Fruit fly (Drosophila melanogaster) whole organism, embryonic: Measurements from ENCODE around the gene CG13060.

ENCODE experiments used
- Abd-B ChIP-seq: fragments of 200-800 bp; sonication (Bioruptor generic); optimal IDR thresholded peaks from 2 replicates; lab custom pipeline; 2018; ENCODE audit warnings: missing biosample characterization, mild to moderate bottlenecking, missing genetic modification characterization, moderate library complexity
- C15 ChIP-seq: fragments of 200-800 bp; sonication (Bioruptor generic); IDR thresholded peaks from 3 replicates; pipeline ENCODE4 v1.3.6; 2022; ENCODE audit warnings: missing biosample characterization, missing genetic modification characterization
- CG10209 ChIP-seq: fragments of 200-800 bp; sonication (Bioruptor generic); optimal IDR thresholded peaks from 3 replicates; lab custom pipeline; 2017; ENCODE audit warnings: missing biosample characterization, mild to moderate bottlenecking, missing genetic modification characterization, missing genetic modification reagents
- CG13287 ChIP-seq: fragments of 200-800 bp; sonication (Bioruptor generic); IDR thresholded peaks from 2 replicates; pipeline ENCODE4 v1.3.6; 2022; ENCODE audit warnings: missing biosample characterization, missing genetic modification characterization; ENCODE audit not compliant: partially characterized antibody
- CG13424 ChIP-seq: fragments of 200-800 bp; sonication (Bioruptor generic); optimal IDR thresholded peaks from 2 replicates; lab custom pipeline; 2019; ENCODE audit warnings: missing biosample characterization, mild to moderate bottlenecking, missing genetic modification characterization, moderate library complexity
- CG17612 ChIP-seq: fragments of 200-800 bp; sonication (Bioruptor generic); IDR thresholded peaks from 2 replicates; pipeline ENCODE4 v1.3.6; 2022; ENCODE audit warnings: missing biosample characterization, missing genetic modification characterization
- CG18011 ChIP-seq: fragments of 200-800 bp; sonication (Bioruptor generic); optimal IDR thresholded peaks from 2 replicates; lab custom pipeline; 2017; ENCODE audit warnings: missing biosample characterization, missing genetic modification characterization, mild to moderate bottlenecking, moderate library complexity, missing genotype
- CG32767 ChIP-seq: fragments of 200-800 bp; sonication (Bioruptor generic); IDR thresholded peaks from 2 replicates; pipeline ENCODE4 v1.3.6; 2022; ENCODE audit warnings: missing biosample characterization, missing genetic modification characterization
- CG32772 ChIP-seq: fragments of 200-800 bp; sonication (Bioruptor generic); IDR thresholded peaks from 2 replicates; pipeline ENCODE4 v1.3.6; 2022; ENCODE audit warnings: missing biosample characterization, missing genetic modification characterization
- CG42726 ChIP-seq: fragments of 200-800 bp; sonication (Bioruptor generic); IDR thresholded peaks from 2 replicates; pipeline ENCODE4 v1.3.6; 2022; ENCODE audit warnings: missing biosample characterization, missing genetic modification characterization; ENCODE audit not compliant: partially characterized antibody
- CG4617 ChIP-seq: fragments of 200-800 bp; sonication (Bioruptor generic); optimal IDR thresholded peaks from 3 replicates; lab custom pipeline; 2016; ENCODE audit warnings: missing biosample characterization, missing genetic modification characterization, borderline replicate concordance
- CG4730 ChIP-seq: fragments of 200-800 bp; sonication (Bioruptor generic); IDR thresholded peaks from 2 replicates; pipeline ENCODE4 v1.3.6; 2022; ENCODE audit warnings: missing biosample characterization, missing genetic modification characterization
- CG7357 ChIP-seq: fragments of 200-800 bp; sonication (Bioruptor generic); IDR thresholded peaks from 3 replicates; pipeline ENCODE4 v1.3.6; 2022; ENCODE audit warnings: missing biosample characterization, missing genetic modification characterization
- CG9437 ChIP-seq: fragments of 200-800 bp; sonication (Bioruptor generic); optimal IDR thresholded peaks from 2 replicates; lab custom pipeline; 2018; ENCODE audit warnings: missing biosample characterization, mild to moderate bottlenecking, missing genetic modification characterization
- CrebB ChIP-seq: fragments of 200-800 bp; sonication (Bioruptor generic); optimal IDR thresholded peaks from 3 replicates; lab custom pipeline; 2018; ENCODE audit warnings: missing biosample characterization, mild to moderate bottlenecking, missing genetic modification characterization
- D19B ChIP-seq: fragments of 200-800 bp; sonication (Bioruptor generic); optimal IDR thresholded peaks from 2 replicates; lab custom pipeline; 2017; ENCODE audit warnings: missing biosample characterization, mild to moderate bottlenecking, missing genetic modification characterization
- Dad ChIP-seq: fragments of 200-800 bp; sonication (Bioruptor generic); optimal IDR thresholded peaks from 3 replicates; lab custom pipeline; 2016; ENCODE audit warnings: missing biosample characterization, missing genetic modification characterization
- Doc2 ChIP-seq: fragments of 200-800 bp; sonication (Bioruptor generic); IDR thresholded peaks from 2 replicates; pipeline ENCODE4 v1.3.6; 2022; ENCODE audit warnings: missing biosample characterization, missing genetic modification characterization
- Kr ChIP-seq: fragments of 200-800 bp; sonication (Bioruptor generic); optimal IDR thresholded peaks from 2 replicates; lab custom pipeline; 2017; ENCODE audit warnings: missing biosample characterization, mild to moderate bottlenecking, missing genetic modification characterization
- NC2β ChIP-seq: fragments of 200-800 bp; sonication (Bioruptor generic); optimal IDR thresholded peaks from 2 replicates; lab custom pipeline; 2016; ENCODE audit warnings: missing biosample characterization, missing genetic modification characterization
- Opbp ChIP-seq: fragments of 200-800 bp; sonication (Bioruptor generic); IDR thresholded peaks from 3 replicates; pipeline ENCODE4 v1.3.6; 2022; ENCODE audit warnings: missing biosample characterization, missing genetic modification characterization; ENCODE audit not compliant: partially characterized antibody
- Trl ChIP-seq, 3 experiments: fragments of >200 bp in 2 of 3; fragments of 200-800 bp in 1 of 3; sonication (Bioruptor generic) in 1 of 3; optimal IDR thresholded peaks; 2 replicates in 1 of 3; 3 replicates in 2 of 3; lab custom pipeline; 2016 to 2017; ENCODE audit warnings: missing biosample characterization in 1 of 3, missing genetic modification characterization in 1 of 3
- Vsx1 ChIP-seq: fragments of 200-800 bp; sonication (Bioruptor generic); optimal IDR thresholded peaks from 2 replicates; lab custom pipeline; 2017; ENCODE audit warnings: missing biosample characterization, mild to moderate bottlenecking, missing genetic modification characterization, missing genetic modification reagents
- YL-1 ChIP-seq: fragments of 200-800 bp; sonication (Bioruptor generic); optimal IDR thresholded peaks from 3 replicates; lab custom pipeline; 2017; ENCODE audit warnings: missing biosample characterization, mild to moderate bottlenecking, missing genetic modification characterization
- chn ChIP-seq: fragments of 200-800 bp; sonication (Bioruptor generic); optimal IDR thresholded peaks from 2 replicates; lab custom pipeline; 2016; ENCODE audit warnings: missing biosample characterization, missing genetic modification characterization
- crc ChIP-seq: fragments of 200-800 bp; sonication (Bioruptor generic); optimal IDR thresholded peaks from 2 replicates; lab custom pipeline; 2016; ENCODE audit warnings: missing biosample characterization, missing genetic modification characterization
- dysf ChIP-seq: fragments of 200-800 bp; sonication (Bioruptor generic); IDR thresholded peaks from 3 replicates; pipeline ENCODE4 v1.3.6; 2022; ENCODE audit warnings: missing biosample characterization, missing genetic modification characterization
- ind ChIP-seq: fragments of 200-800 bp; sonication (Bioruptor generic); optimal IDR thresholded peaks from 3 replicates; lab custom pipeline; 2016; ENCODE audit warnings: missing biosample characterization, missing genetic modification characterization
- lab ChIP-seq: fragments of 200-800 bp; sonication (Bioruptor generic); optimal IDR thresholded peaks from 3 replicates; lab custom pipeline; 2017; ENCODE audit warnings: missing biosample characterization, missing genetic modification characterization, mild to moderate bottlenecking, moderate library complexity, missing genetic modification reagents
- lmd ChIP-seq: fragments of 200-800 bp; sonication (Bioruptor generic); IDR thresholded peaks from 2 replicates; pipeline ENCODE4 v1.3.6; 2022; ENCODE audit warnings: missing biosample characterization, missing genetic modification characterization
- nerfin-1 ChIP-seq: fragments of 200-800 bp; sonication (Bioruptor generic); optimal IDR thresholded peaks from 3 replicates; lab custom pipeline; 2019; ENCODE audit warnings: missing biosample characterization, mild to moderate bottlenecking, missing genetic modification characterization, moderate library complexity
- pnt ChIP-seq: fragments of 200-800 bp; sonication (Bioruptor generic); optimal IDR thresholded peaks from 3 replicates; lab custom pipeline; 2016; ENCODE audit warnings: missing biosample characterization, missing genetic modification characterization
- sima ChIP-seq: fragments of 200-800 bp; sonication (Bioruptor generic); optimal IDR thresholded peaks from 2 replicates; lab custom pipeline; 2016; ENCODE audit warnings: missing biosample characterization, missing genetic modification characterization
- tgo ChIP-seq: fragments of 200-800 bp; sonication (Bioruptor generic); IDR thresholded peaks from 3 replicates; pipeline ENCODE4 v1.3.6; 2022; ENCODE audit warnings: missing biosample characterization, missing genetic modification characterization
- yki ChIP-seq: fragments of >200 bp; optimal IDR thresholded peaks from 3 replicates; lab custom pipeline; 2018
- z ChIP-seq: fragments of 200-800 bp; sonication (Bioruptor generic); IDR thresholded peaks from 3 replicates; pipeline ENCODE4 v1.3.6; 2022; ENCODE audit warnings: missing biosample characterization, missing genetic modification characterization
- zen ChIP-seq: fragments of 200-800 bp; sonication (Bioruptor generic); optimal IDR thresholded peaks from 3 replicates; lab custom pipeline; 2018; ENCODE audit warnings: missing biosample characterization, mild to moderate bottlenecking, missing genetic modification characterization, moderate library complexity

The CG13060 gene

DNA sequence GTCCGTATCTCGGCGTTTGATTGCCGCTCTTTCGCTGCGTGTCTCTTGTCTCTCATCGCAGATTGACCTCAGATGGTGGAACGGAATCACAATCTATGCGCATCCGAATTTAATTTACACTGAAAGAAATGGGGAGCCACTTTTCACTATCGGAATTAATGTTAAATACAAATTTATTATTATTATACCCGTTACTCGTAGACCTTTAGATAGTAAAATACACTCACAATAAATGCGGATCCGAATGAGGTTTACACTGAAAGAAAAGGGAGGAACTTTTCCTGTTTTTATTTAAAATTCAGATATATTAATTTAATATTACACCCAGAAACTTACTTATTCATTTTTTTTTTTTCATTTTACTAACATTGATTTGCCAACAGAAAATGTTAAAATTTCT lies 30.6 kb upstream of the CG13060 start (continued):
- no peak for TF ChIP-seq crc (GFP tag; lab: Kevin White, UChicago)
- TF ChIP-seq lab (GFP tag; lab: Kevin White, UChicago): peak; percentile 19
- TF ChIP-seq lmd (GFP tag; lab: Robert Waterston, UW): no peak
- no peak for TF ChIP-seq nerfin-1 (tag; lab: Kevin White, UChicago)
- TF ChIP-seq Dad: no peak
- peak; percentile 25 for TF ChIP-seq CG9437 (GFP tag; lab: Kevin White, UChicago)
- no peak for TF ChIP-seq D19B
- peak; percentile 46; the same call in 1 of the 2 replicates for TF ChIP-seq CG32767 (GFP tag; lab: Robert Waterston, UW)
- no peak for TF ChIP-seq pnt (GFP tag; lab: Kevin White, UChicago)
- peak; percentile 23 for TF ChIP-seq CG10209

DNA sequence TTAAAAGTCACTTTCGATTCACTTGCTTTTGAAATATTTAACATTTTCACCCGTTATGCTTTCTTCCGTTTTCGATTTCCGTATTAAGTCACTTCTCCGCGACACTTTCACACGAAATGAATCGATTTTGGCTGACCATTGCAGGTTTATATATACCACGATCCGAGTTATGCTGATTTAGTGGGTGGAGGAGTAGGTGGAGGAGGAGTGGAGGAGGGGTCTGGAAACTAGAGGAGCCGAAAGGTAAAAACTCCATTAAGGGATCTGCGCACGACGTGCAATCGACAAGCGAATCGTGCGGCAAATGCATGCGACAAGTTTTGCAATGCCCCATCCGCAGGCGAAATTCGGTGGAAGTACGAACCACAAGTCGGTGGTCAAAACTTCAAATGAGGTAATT lies 28.8 kb upstream of the CG13060 start, which contains the start of gene CG13045:
Gene CG13045, minus strand, starts transcription at position 101 of the 400 bp plus-strand sequence.
- 0 out of 3 replicates have a peak, but pooled peaks have one; percentile 11 for TF ChIP-seq C15
- TF ChIP-seq chn: no peak

- TF ChIP-seq Vsx1 (GFP tag; lab: Kevin White, UChicago) (peak; percentile 49), z (0 out of 3 replicates have a peak, but pooled peaks have one; percentile 17), Abd-B (GFP tag; lab: Kevin White, UChicago) (peak; percentile 11), NC2β (no peak), CG4730 (GFP tag; lab: Robert Waterston, UW) (no peak), Kr (GFP tag; lab: Kevin White, UChicago) (no peak), sima (GFP tag; lab: Kevin White, UChicago) (no peak), ind (no peak), CG13424 (tag; lab: Kevin White, UChicago) (no peak), tgo (GFP tag; lab: Robert Waterston, UW) (no peak), Trl (optimal IDR thresholded peaks at IDR 0.05; lab: Kevin White, UChicago) (no peak), Trl (GFP tag; optimal IDR thresholded peaks at IDR 0.05; lab: Kevin White, UChicago) (no peak), dysf (GFP tag; lab: Robert Waterston, UW) (no peak), YL-1 (GFP tag; lab: Kevin White, UChicago) (no peak), Doc2 (GFP tag; lab: Robert Waterston, UW) (no peak), CrebB (tag; lab: Kevin White, UChicago) (no peak), CG32772 (no peak), CG4617 (GFP tag; lab: Kevin White, UChicago) (no peak), Opbp (no peak), CG13287 (GFP tag; lab: Robert Waterston, UW) (peak; percentile 10; the same call in 1 of the 2 replicates), CG18011 (GFP tag; lab: Kevin White, UChicago) (no peak), CG42726 (GFP tag; lab: Robert Waterston, UW) (0 out of 2 replicates have a peak, but pooled peaks have one; percentile 34), CG17612 (GFP tag; lab: Robert Waterston, UW) (no peak), zen (tag; lab: Kevin White, UChicago) (no peak), CG7357 (no peak), pnt (GFP tag; lab: Kevin White, UChicago) (no peak), yki (lab: Kevin White, UChicago) (no peak)
Measured at dm6 chr3L:16291678-16292077, 28.0 kb upstream of the CG13060 start.
